Fruit fly (Drosophila melanogaster): ENCODE measurements around the gene CG4836.

The CG4836 gene

DNA sequence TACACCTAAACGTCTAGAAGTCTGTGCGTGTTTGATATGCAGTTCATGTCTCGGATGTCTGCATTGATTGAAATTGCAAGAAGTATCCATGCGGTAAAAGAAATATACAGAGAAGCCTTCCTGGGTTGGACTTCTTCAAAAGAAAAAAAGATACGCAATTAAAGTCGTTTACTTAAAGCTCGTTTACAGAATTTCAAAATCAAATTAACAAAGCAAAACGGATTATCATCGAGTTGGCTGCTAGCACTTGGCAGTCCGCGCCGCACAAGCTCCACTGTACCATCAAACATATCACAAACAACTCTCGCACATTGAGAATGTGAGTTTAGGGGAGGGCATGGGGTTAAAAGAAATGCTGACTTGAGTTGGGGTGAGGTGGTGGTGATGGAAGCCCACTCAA lies 15.3 kb upstream of the CG4836 start (continued):
- TF ChIP-seq Fer2 (tag; optimal IDR thresholded peaks at IDR 0.05) = peak; percentile 8
- peak; percentile 64 for TF ChIP-seq CG5953 (GFP tag; IDR thresholded peaks at IDR 0.05)
- TF ChIP-seq tup (GFP tag; optimal IDR thresholded peaks at IDR 0.05) = peak; percentile 35
- peak; percentile 43 for TF ChIP-seq CG4854 (GFP tag; optimal IDR thresholded peaks at IDR 0.05)
- peak; percentile 81 for TF ChIP-seq CG17361 (GFP tag; IDR thresholded peaks at IDR 0.05)
- TF ChIP-seq CG17829 (tag; optimal IDR thresholded peaks at IDR 0.05) = peak; percentile 78
- TF ChIP-seq CG15073 (GFP tag; optimal IDR thresholded peaks at IDR 0.05) = no peak
- TF ChIP-seq tll (GFP tag; optimal IDR thresholded peaks at IDR 0.05) = no peak
- peak; percentile 63 for TF ChIP-seq CG14667 (GFP tag; IDR thresholded peaks at IDR 0.05)
- TF ChIP-seq CG9797 (GFP tag; optimal IDR thresholded peaks at IDR 0.05) = no peak
- TF ChIP-seq Adf1 (GFP tag; IDR thresholded peaks at IDR 0.05) = no peak
- TF ChIP-seq dysf (GFP tag; IDR thresholded peaks at IDR 0.05) = peak; percentile 72
- no peak for TF ChIP-seq CG2116 (GFP tag; optimal IDR thresholded peaks at IDR 0.05)
- peak; percentile 68 for TF ChIP-seq chn (GFP tag; optimal IDR thresholded peaks at IDR 0.05)
- TF ChIP-seq mam (GFP tag; optimal IDR thresholded peaks at IDR 0.05) = peak; percentile 62
- TF ChIP-seq sens (GFP tag) = peak; percentile 96
- peak; percentile 77 for TF ChIP-seq CG4820 (GFP tag; optimal IDR thresholded peaks at IDR 0.05)
- peak; percentile 73 for TF ChIP-seq ind (GFP tag; optimal IDR thresholded peaks at IDR 0.05)
- no peak for TF ChIP-seq GATAe (GFP tag; conservative IDR thresholded peaks at IDR 0.05)
- TF ChIP-seq gsb (GFP tag; IDR thresholded peaks at IDR 0.05) = peak; percentile 37; the same call in 1 of the 2 replicates
- peak; percentile 85 for TF ChIP-seq HLH3B (GFP tag; IDR thresholded peaks at IDR 0.05)
- TF ChIP-seq pnt (GFP tag; optimal IDR thresholded peaks at IDR 0.05) = peak; percentile 84
- TF ChIP-seq dimm (GFP tag; IDR thresholded peaks at IDR 0.05) = 0 out of 2 replicates have a peak, but pooled peaks have one; percentile 43
- no peak for TF ChIP-seq pho (GFP tag; optimal IDR thresholded peaks at IDR 0.05)
- TF ChIP-seq mld (GFP tag; IDR thresholded peaks at IDR 0.05; ENCODE audit: partially characterized antibody) = no peak
- TF ChIP-seq cad (GFP tag; optimal IDR thresholded peaks at IDR 0.05) = no peak
- TF ChIP-seq CG13424 (tag; optimal IDR thresholded peaks at IDR 0.05) = peak; percentile 74
- no peak for TF ChIP-seq vfl (GFP tag; optimal IDR thresholded peaks at IDR 0.05)
- TF ChIP-seq Six4 (GFP tag; optimal IDR thresholded peaks at IDR 0.05) = peak; percentile 76
- peak; percentile 75 for TF ChIP-seq Spps (tag; optimal IDR thresholded peaks at IDR 0.05)
- TF ChIP-seq trh (GFP tag; optimal IDR thresholded peaks at IDR 0.05) = no peak
- TF ChIP-seq sens-2 (GFP tag; IDR thresholded peaks at IDR 0.05) = peak; percentile 46; the same call in 1 of the 2 replicates
- peak; percentile 79 for TF ChIP-seq CG1529 (GFP tag; optimal IDR thresholded peaks at IDR 0.05)
- peak; percentile 87 for TF ChIP-seq Xrp1 (GFP tag; IDR thresholded peaks at IDR 0.05)
- no peak for TF ChIP-seq Dp (GFP tag; optimal IDR thresholded peaks at IDR 0.05)
- TF ChIP-seq nerfin-2 (GFP tag; IDR thresholded peaks at IDR 0.05; ENCODE audit: partially characterized antibody) = no peak
- TF ChIP-seq CG33557 (GFP tag; optimal IDR thresholded peaks at IDR 0.05) = peak; percentile 73
- no peak for TF ChIP-seq pan (optimal IDR thresholded peaks at IDR 0.05)
- TF ChIP-seq pan (GFP tag; optimal IDR thresholded peaks at IDR 0.05 in 1 of 2, IDR thresholded peaks at IDR 0.05 in 1 of 2) = peak in 1 of 2 experiments; percentile 77
- TF ChIP-seq Hr78 (GFP tag; optimal IDR thresholded peaks at IDR 0.05) = peak in 1 of 2 experiments; percentile 40
- peak; percentile 24 for TF ChIP-seq Jarid2 (GFP tag; optimal IDR thresholded peaks at IDR 0.05)
- TF ChIP-seq chif (GFP tag; optimal IDR thresholded peaks at IDR 0.05) = peak; percentile 82 to 87
- 0 out of 2 replicates have a peak, but pooled peaks have one; percentile 45 for TF ChIP-seq CG11696 (GFP tag; IDR thresholded peaks at IDR 0.05)
- peak; percentile 90 for TF ChIP-seq Med (GFP tag)
- no peak for TF ChIP-seq D (optimal IDR thresholded peaks at IDR 0.05)
- peak; percentile 80 for TF ChIP-seq D (GFP tag; optimal IDR thresholded peaks at IDR 0.05)
- no peak for TF ChIP-seq mirr (GFP tag; optimal IDR thresholded peaks at IDR 0.05)
- peak; percentile 27 for TF ChIP-seq stwl (tag; optimal IDR thresholded peaks at IDR 0.05)
- TF ChIP-seq CG10543 (GFP tag; optimal IDR thresholded peaks at IDR 0.05) = no peak
- TF ChIP-seq CG7963 (GFP tag; IDR thresholded peaks at IDR 0.05; ENCODE audit: partially characterized antibody) = no peak
- TF ChIP-seq CG6254 (GFP tag; optimal IDR thresholded peaks at IDR 0.05) = peak; percentile 81
